Worm (Caenorhabditis elegans): Measurements from ENCODE around the gene ZC239.5.

Gene ZC239.5

DNA sequence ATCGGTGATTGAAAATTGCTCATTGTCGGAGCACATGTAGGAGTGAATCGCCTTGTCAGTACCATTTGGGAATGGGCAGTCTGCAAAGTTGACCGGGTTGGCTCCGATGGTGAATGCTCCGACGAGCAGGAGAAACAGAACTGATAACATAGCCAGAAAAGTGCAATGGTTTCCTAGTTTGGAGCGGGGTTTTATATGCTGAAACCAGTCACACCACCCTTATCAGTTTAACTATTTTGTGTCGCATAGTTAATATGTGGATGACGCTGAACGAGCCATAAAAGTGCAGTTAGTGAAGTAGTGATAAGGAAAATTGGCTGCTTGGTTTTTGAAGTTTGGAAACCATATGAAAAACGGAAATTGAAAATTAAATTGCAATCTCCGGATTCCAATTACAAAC lies 35.4 kb downstream of the ZC239.5 start, which contains the start of gene C17F4.7 (continued):
- TF ChIP-seq mes-4 (tag; optimal IDR thresholded peaks at IDR 0.05), result no peak
- no peak for TF ChIP-seq snpc-4 (GFP tag; optimal IDR thresholded peaks at IDR 0.05)
- no peak for TF ChIP-seq snpc-4 (tag; optimal IDR thresholded peaks at IDR 0.05)
- peak; percentile 51 for TF ChIP-seq ets-4 (GFP tag; optimal IDR thresholded peaks at IDR 0.05)
- TF ChIP-seq mcd-1 (GFP tag; IDR thresholded peaks at IDR 0.05), result no peak
- no peak for TF ChIP-seq F49E8.2 (tag; optimal IDR thresholded peaks at IDR 0.05; ENCODE audit: insufficient read depth)
- TF ChIP-seq atf-7 (tag; optimal IDR thresholded peaks at IDR 0.05), result peak; percentile 50
- no peak for TF ChIP-seq Y67H2A.10 (GFP tag; conservative IDR thresholded peaks at IDR 0.05)

DNA sequence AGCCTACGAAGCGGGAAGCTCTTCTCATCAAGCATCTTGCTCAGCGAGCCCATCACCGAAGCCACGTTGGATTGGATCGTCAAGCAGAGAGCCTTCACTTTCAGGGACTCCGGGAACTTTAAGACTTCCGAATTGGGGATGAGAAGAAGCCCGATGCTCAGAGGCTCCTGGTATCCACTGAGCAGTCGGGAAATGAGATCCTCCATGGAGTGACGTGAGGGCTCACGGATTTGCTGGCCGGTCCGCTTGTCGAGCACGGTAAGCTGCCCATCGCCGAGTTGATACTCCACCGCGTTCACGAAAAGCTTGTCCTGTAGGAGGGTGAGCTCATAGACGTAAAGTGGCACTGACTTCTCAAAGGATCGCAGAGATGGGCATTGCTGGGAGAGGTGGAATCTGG lies 37.1 kb downstream of the ZC239.5 start:
- TF ChIP-seq lin-35 (GFP tag; optimal IDR thresholded peaks at IDR 0.05) (no peak), zfh-2 (GFP tag; conservative IDR thresholded peaks at IDR 0.05) (peak; percentile 51; the same call in 1 of the 2 replicates)

DNA sequence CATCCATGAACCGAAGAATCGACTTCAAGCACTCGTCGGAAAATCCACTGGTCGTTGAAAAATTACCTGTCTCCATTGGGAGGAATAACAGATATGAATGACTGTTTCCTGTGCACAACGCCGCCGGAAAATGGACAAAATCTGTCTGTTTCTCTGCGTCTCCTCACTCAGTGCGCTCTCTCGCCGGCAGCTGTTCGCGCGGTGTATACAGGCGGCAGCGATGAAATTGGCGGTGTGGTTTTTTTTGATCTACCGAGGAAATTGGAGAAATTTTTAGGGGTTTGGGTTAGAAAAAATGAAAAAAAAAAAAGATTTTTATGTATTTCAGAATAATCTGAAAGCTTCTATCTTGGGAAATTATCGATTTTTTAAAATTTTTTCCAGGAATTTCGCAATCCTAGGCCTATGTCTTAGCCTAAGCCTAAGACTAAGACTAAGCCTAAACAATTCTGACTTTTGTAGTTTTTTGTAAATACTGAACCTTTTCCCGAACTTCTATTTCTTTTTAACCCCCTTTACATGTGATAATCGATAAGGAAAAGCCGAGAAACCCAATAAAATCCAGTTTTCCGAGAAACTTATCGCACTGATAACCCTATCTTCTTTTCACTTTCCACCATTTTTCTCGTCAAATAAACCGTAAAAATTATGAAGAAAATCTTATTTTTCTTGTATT lies 37.7 kb downstream of the ZC239.5 start, which contains the start of the genes fbxc-50 and C17F4.2:
Gene fbxc-50, minus strand, starts transcription at position 81 of the 676 bp plus-strand sequence.
Gene C17F4.2, plus strand, starts transcription at position 626 of the 676 bp plus-strand sequence.
- TF ChIP-seq T07F8.4 (tag; optimal IDR thresholded peaks at IDR 0.05) (no peak), lag-1 (GFP tag; IDR thresholded peaks at IDR 0.05) (no peak), ets-4 (GFP tag; optimal IDR thresholded peaks at IDR 0.05) (no peak), snpc-1.1 (tag; optimal IDR thresholded peaks at IDR 0.05; ENCODE audit: insufficient read depth) (peak; percentile 31), T26A5.8 (tag; optimal IDR thresholded peaks at IDR 0.05) (no peak), zfh-2 (GFP tag; conservative IDR thresholded peaks at IDR 0.05) (no peak), Y56A3A.18 (GFP tag; IDR thresholded peaks at IDR 0.05) (no peak), madf-8 (GFP tag; conservative IDR thresholded peaks at IDR 0.05) (peak; percentile 86), C06A6.2 (GFP tag; conservative IDR thresholded peaks at IDR 0.05) (no peak), F33H1.4 (GFP tag; IDR thresholded peaks at IDR 0.05) (0 out of 2 replicates have a peak, but pooled peaks have one; percentile 24), ceh-40 (GFP tag; IDR thresholded peaks at IDR 0.05) (no peak), hrde-1 (tag; optimal IDR thresholded peaks at IDR 0.05; ENCODE audit: borderline replicate concordance) (no peak), cebp-1 (GFP tag; IDR thresholded peaks at IDR 0.05) (no peak), cebp-1 (tag; optimal IDR thresholded peaks at IDR 0.05) (no peak), dpl-1 (GFP tag; optimal IDR thresholded peaks at IDR 0.05) (peak; percentile 58), ZK185.1 (tag; optimal IDR thresholded peaks at IDR 0.05; ENCODE audit: poor library complexity, severe bottlenecking) (no peak), tlf-1 (GFP tag; optimal IDR thresholded peaks at IDR 0.05) (no peak), K12H6.12 (tag; optimal IDR thresholded peaks at IDR 0.05) (no peak), D2030.7 (GFP tag; IDR thresholded peaks at IDR 0.05) (no peak), sea-2 (GFP tag; IDR thresholded peaks at IDR 0.05) (no peak), tbp1 (GFP tag; optimal IDR thresholded peaks at IDR 0.05) (no peak), rcor-1 (GFP tag; IDR thresholded peaks at IDR 0.05) (0 out of 2 replicates have a peak, but pooled peaks have one; percentile 10), chd-7 (tag; optimal IDR thresholded peaks at IDR 0.05) (no peak), fkh-3 (tag; optimal IDR thresholded peaks at IDR 0.05) (no peak), ztf-22 (GFP tag; optimal IDR thresholded peaks at IDR 0.05) (no peak), sptf-2 (GFP tag; optimal IDR thresholded peaks at IDR 0.05) (no peak), ama-1 (optimal IDR thresholded peaks at IDR 0.05) (no peak), ama-1 (GFP tag; optimal IDR thresholded peaks at IDR 0.05) (no peak), mxl-1 (tag; optimal IDR thresholded peaks at IDR 0.05) (no peak), snpc-3.4 (tag; optimal IDR thresholded peaks at IDR 0.05) (peak; percentile 13), hmg-1.2 (GFP tag; IDR thresholded peaks at IDR 0.05) (peak; percentile 91), sdz-38 (tag; optimal IDR thresholded peaks at IDR 0.05) (no peak), efl-1 (GFP tag; optimal IDR thresholded peaks at IDR 0.05) (peak; percentile 90), F57C9.4 (tag; optimal IDR thresholded peaks at IDR 0.05) (no peak), lsy-27 (tag; optimal IDR thresholded peaks at IDR 0.05; ENCODE audit: borderline replicate concordance, insufficient read depth) (no peak), egrh-3 (GFP tag; IDR thresholded peaks at IDR 0.05) (no peak), xnd-1 (tag; optimal IDR thresholded peaks at IDR 0.05) (peak; percentile 77)
